Fruit fly (Drosophila melanogaster) whole organism, embryonic: Measurements from ENCODE around the gene Atx-1.

ENCODE experiments used
- Asciz ChIP-seq: fragments of 200-800 bp; sonication (Bioruptor generic); optimal IDR thresholded peaks from 2 replicates; lab custom pipeline; 2017; ENCODE audit warnings: missing biosample characterization, mild to moderate bottlenecking, missing genetic modification characterization, missing genetic modification reagents
- B-H1 ChIP-seq: fragments of 200-800 bp; sonication (Bioruptor generic); IDR thresholded peaks from 3 replicates; pipeline ENCODE4 v1.3.6; 2022; ENCODE audit warnings: missing biosample characterization, missing genetic modification characterization
- CG15479 ChIP-seq: fragments of 200-800 bp; sonication (Bioruptor generic); optimal IDR thresholded peaks from 3 replicates; lab custom pipeline; 2019; ENCODE audit warnings: missing biosample characterization, mild to moderate bottlenecking, missing genetic modification characterization, moderate library complexity
- CG31224 ChIP-seq: fragments of 200-800 bp; sonication (Bioruptor generic); IDR thresholded peaks from 2 replicates; pipeline ENCODE4 v1.3.6; 2022; ENCODE audit warnings: missing biosample characterization, missing genetic modification characterization
- D ChIP-seq, 2 experiments: fragments of 200-800 bp in 1 of 2; fragments of >200 bp in 1 of 2; sonication (Bioruptor generic) in 1 of 2; optimal IDR thresholded peaks; 2 replicates in 1 of 2; 3 replicates in 1 of 2; lab custom pipeline; 2017; ENCODE audit warnings: mild to moderate bottlenecking in 1 of 2, missing biosample characterization in 1 of 2, missing genetic modification characterization in 1 of 2, missing genetic modification reagents in 1 of 2
- Nf-YA ChIP-seq: fragments of 200-800 bp; sonication (Bioruptor generic); IDR thresholded peaks from 2 replicates; pipeline ENCODE4 v1.3.6; 2022; ENCODE audit warnings: missing biosample characterization, missing genetic modification characterization
- Sox102F ChIP-seq: fragments of 200-800 bp; sonication (Bioruptor generic); optimal IDR thresholded peaks from 2 replicates; lab custom pipeline; 2018; ENCODE audit warnings: missing biosample characterization, mild to moderate bottlenecking, missing genetic modification characterization, moderate library complexity
- TFAM ChIP-seq: fragments of 200-800 bp; sonication (Bioruptor generic); optimal IDR thresholded peaks from 2 replicates; lab custom pipeline; 2017; ENCODE audit warnings: missing biosample characterization, missing genetic modification characterization, inconsistent platforms
- Trl ChIP-seq, 3 experiments: fragments of >200 bp in 2 of 3; fragments of 200-800 bp in 1 of 3; sonication (Bioruptor generic) in 1 of 3; optimal IDR thresholded peaks; 2 replicates in 1 of 3; 3 replicates in 2 of 3; lab custom pipeline; 2016 to 2017; ENCODE audit warnings: missing biosample characterization in 1 of 3, missing genetic modification characterization in 1 of 3
- kah ChIP-seq: fragments of 200-800 bp; sonication (Bioruptor generic); optimal IDR thresholded peaks from 2 replicates; lab custom pipeline; 2018; ENCODE audit warnings: missing biosample characterization, mild to moderate bottlenecking, missing genetic modification characterization
- knrl ChIP-seq: fragments of 200-800 bp; sonication (Bioruptor generic); IDR thresholded peaks from 3 replicates; pipeline ENCODE4 v1.3.6; 2022; ENCODE audit warnings: missing biosample characterization, missing genetic modification characterization; ENCODE audit not compliant: partially characterized antibody
- shn ChIP-seq: fragments of 200-800 bp; sonication (Bioruptor generic); optimal IDR thresholded peaks from 3 replicates; lab custom pipeline; 2016; ENCODE audit warnings: missing biosample characterization, missing genetic modification characterization

dm6 chrX:6865039-6865438, 42.0 kb downstream of the Atx-1 start:
- no peak for TF ChIP-seq D (optimal IDR thresholded peaks at IDR 0.05; lab: Kevin White, UChicago)
- no peak for TF ChIP-seq D (GFP tag; optimal IDR thresholded peaks at IDR 0.05; lab: Kevin White, UChicago)
- no peak for TF ChIP-seq TFAM (GFP tag; lab: Kevin White, UChicago)
- no peak for TF ChIP-seq Trl (optimal IDR thresholded peaks at IDR 0.05; lab: Kevin White, UChicago)
- TF ChIP-seq Trl (GFP tag; optimal IDR thresholded peaks at IDR 0.05; lab: Kevin White, UChicago), result no peak
- no peak for TF ChIP-seq kah (GFP tag; lab: Kevin White, UChicago)
- TF ChIP-seq Asciz (GFP tag; lab: Kevin White, UChicago), result no peak
- no peak for TF ChIP-seq CG15479 (GFP tag; lab: Kevin White, UChicago)
- no peak for TF ChIP-seq shn (GFP tag; lab: Kevin White, UChicago)
- TF ChIP-seq B-H1 (GFP tag; lab: Robert Waterston, UW), result no peak
- no peak for TF ChIP-seq Nf-YA (GFP tag; lab: Robert Waterston, UW)
- TF ChIP-seq knrl (GFP tag; lab: Robert Waterston, UW), result no peak
- TF ChIP-seq CG31224 (GFP tag; lab: Robert Waterston, UW), result no peak
- no peak for TF ChIP-seq Sox102F (GFP tag; lab: Kevin White, UChicago)
